Worm (Caenorhabditis elegans) whole organism, mixed stage, embryonic: ENCODE measurements around the gene hal-3.

ENCODE experiments used
- drap-1 ChIP-seq: fragments of 200-800 bp; sonication (Bioruptor generic); optimal IDR thresholded peaks from 3 replicates; lab custom pipeline; 2018; ENCODE audit warnings: mild to moderate bottlenecking, missing genetic modification characterization, missing compliant biosample characterization
- nhr-237 ChIP-seq: fragments of 150-350 bp; optimal IDR thresholded peaks from 2 replicates; lab custom pipeline; 2014; ENCODE audit warnings: missing biosample characterization, missing genetic modification characterization

- TF ChIP-seq drap-1 (GFP tag; lab: Kevin White, UChicago) (no peak), nhr-237 (tag; lab: Kevin White, UChicago) (no peak)
Observed at ce11 chrII:9658915-9659314, 42.0 kb upstream of the hal-3 start, which contains the start of gene ZK1320.2.
